Fruit fly (Drosophila melanogaster) whole organism, embryonic: ENCODE results near the gene Trs20.

Source experiments
- Abd-B ChIP-seq: fragments of 200-800 bp; sonication (Bioruptor generic); optimal IDR thresholded peaks from 2 replicates; lab custom pipeline; 2018; ENCODE audit warnings: missing biosample characterization, mild to moderate bottlenecking, missing genetic modification characterization, moderate library complexity
- Aef1 ChIP-seq: fragments of 200-800 bp; sonication (Bioruptor generic); IDR thresholded peaks from 3 replicates; pipeline ENCODE4 v1.3.6; 2022; ENCODE audit warnings: missing biosample characterization, missing genetic modification characterization
- Atf-2 ChIP-seq: fragments of 200-800 bp; sonication (Bioruptor generic); optimal IDR thresholded peaks from 2 replicates; lab custom pipeline; 2016; ENCODE audit warnings: missing biosample characterization, missing genetic modification characterization
- CG10543 ChIP-seq: fragments of 200-800 bp; sonication (Bioruptor generic); optimal IDR thresholded peaks from 3 replicates; lab custom pipeline; 2017; ENCODE audit warnings: missing biosample characterization, mild to moderate bottlenecking, missing genetic modification characterization, moderate library complexity
- CG13424 ChIP-seq: fragments of 200-800 bp; sonication (Bioruptor generic); optimal IDR thresholded peaks from 2 replicates; lab custom pipeline; 2019; ENCODE audit warnings: missing biosample characterization, mild to moderate bottlenecking, missing genetic modification characterization, moderate library complexity
- CG14014 ChIP-seq: fragments of 200-800 bp; sonication (Bioruptor generic); IDR thresholded peaks from 2 replicates; pipeline ENCODE4 v1.3.6; 2022; ENCODE audit warnings: missing biosample characterization, missing genetic modification characterization
- CG14667 ChIP-seq: fragments of 200-800 bp; sonication (Bioruptor generic); IDR thresholded peaks from 2 replicates; pipeline ENCODE4 v1.3.6; 2022; ENCODE audit warnings: missing biosample characterization, missing genetic modification characterization
- CG15514 ChIP-seq: fragments of 200-800 bp; sonication (Bioruptor generic); optimal IDR thresholded peaks from 3 replicates; lab custom pipeline; 2017; ENCODE audit warnings: missing biosample characterization, missing genetic modification characterization, mild to moderate bottlenecking, moderate library complexity, missing genetic modification reagents
- CG15696 ChIP-seq: fragments of 200-800 bp; sonication (Bioruptor generic); optimal IDR thresholded peaks from 2 replicates; lab custom pipeline; 2019; ENCODE audit warnings: missing biosample characterization, mild to moderate bottlenecking, missing genetic modification characterization, moderate library complexity
- CG16779 ChIP-seq: fragments of 200-800 bp; sonication (Bioruptor generic); IDR thresholded peaks from 2 replicates; pipeline ENCODE4 v1.3.6; 2022; ENCODE audit warnings: missing biosample characterization, missing genetic modification characterization
- CG17829 ChIP-seq: fragments of 200-800 bp; optimal IDR thresholded peaks from 2 replicates; lab custom pipeline; 2019; ENCODE audit warnings: missing biosample characterization, mild to moderate bottlenecking, missing genetic modification characterization, moderate library complexity
- CG1832 ChIP-seq: fragments of 200-800 bp; sonication (Bioruptor generic); optimal IDR thresholded peaks from 2 replicates; lab custom pipeline; 2017; ENCODE audit warnings: missing biosample characterization, mild to moderate bottlenecking, missing genetic modification characterization, inconsistent platforms
- CG3407 ChIP-seq: fragments of 200-800 bp; sonication (Bioruptor generic); optimal IDR thresholded peaks from 2 replicates; lab custom pipeline; 2018; ENCODE audit warnings: missing biosample characterization, mild to moderate bottlenecking, missing genetic modification characterization
- CG4282 ChIP-seq: fragments of 200-800 bp; sonication (Bioruptor generic); optimal IDR thresholded peaks from 2 replicates; lab custom pipeline; 2016; ENCODE audit warnings: missing biosample characterization, missing genetic modification characterization
- CG6654 ChIP-seq: fragments of 200-800 bp; sonication (Bioruptor generic); optimal IDR thresholded peaks from 2 replicates; lab custom pipeline; 2017; ENCODE audit warnings: missing biosample characterization, mild to moderate bottlenecking, missing genetic modification characterization
- CG6683 ChIP-seq: fragments of 200-800 bp; sonication (Bioruptor generic); optimal IDR thresholded peaks from 2 replicates; lab custom pipeline; 2017; ENCODE audit warnings: missing biosample characterization, mild to moderate bottlenecking, missing genetic modification characterization, missing genetic modification reagents
- CG9727 ChIP-seq: fragments of 200-800 bp; sonication (Bioruptor generic); optimal IDR thresholded peaks from 3 replicates; lab custom pipeline; 2017; ENCODE audit warnings: missing biosample characterization, mild to moderate bottlenecking, missing genetic modification characterization
- D19B ChIP-seq: fragments of 200-800 bp; sonication (Bioruptor generic); optimal IDR thresholded peaks from 2 replicates; lab custom pipeline; 2017; ENCODE audit warnings: missing biosample characterization, mild to moderate bottlenecking, missing genetic modification characterization
- Dad ChIP-seq: fragments of 200-800 bp; sonication (Bioruptor generic); optimal IDR thresholded peaks from 3 replicates; lab custom pipeline; 2016; ENCODE audit warnings: missing biosample characterization, missing genetic modification characterization
- Doc2 ChIP-seq: fragments of 200-800 bp; sonication (Bioruptor generic); IDR thresholded peaks from 2 replicates; pipeline ENCODE4 v1.3.6; 2022; ENCODE audit warnings: missing biosample characterization, missing genetic modification characterization
- Ets97D ChIP-seq: fragments of 200-800 bp; sonication (Bioruptor generic); optimal IDR thresholded peaks from 3 replicates; lab custom pipeline; 2016; ENCODE audit warnings: missing biosample characterization, missing genetic modification characterization
- HLH54F ChIP-seq: fragments of 200-800 bp; sonication (Bioruptor generic); optimal IDR thresholded peaks from 3 replicates; lab custom pipeline; 2016; ENCODE audit warnings: missing biosample characterization, missing genetic modification characterization
- HmgD ChIP-seq: fragments of 200-800 bp; sonication (Bioruptor generic); optimal IDR thresholded peaks from 3 replicates; lab custom pipeline; 2016; ENCODE audit warnings: missing biosample characterization, missing genetic modification characterization
- Hmr ChIP-seq: fragments of 200-800 bp; sonication (Bioruptor generic); optimal IDR thresholded peaks from 3 replicates; lab custom pipeline; 2017; ENCODE audit warnings: mild to moderate bottlenecking, missing biosample characterization, missing genetic modification reagents, missing genetic modification characterization
- Hr78 ChIP-seq, 2 experiments: fragments of 200-800 bp in 1 of 2; fragments of >200 bp in 1 of 2; sonication (Bioruptor generic) in 1 of 2; optimal IDR thresholded peaks; 2 replicates each; lab custom pipeline; 2017 to 2019; ENCODE audit warnings: missing biosample characterization in 2 of 2, missing genetic modification characterization in 2 of 2, mild to moderate bottlenecking in 1 of 2, moderate library complexity in 1 of 2
- Jarid2 ChIP-seq: fragments of 200-800 bp; sonication (Bioruptor generic); optimal IDR thresholded peaks from 3 replicates; lab custom pipeline; 2017; ENCODE audit warnings: mild to moderate bottlenecking, missing biosample characterization, missing genetic modification reagents, missing genetic modification characterization
- Med ChIP-seq: fragments of 200-800 bp; sonication (Bioruptor generic); peaks from one replicate; lab custom pipeline; 2016; ENCODE audit warnings: missing biosample characterization, missing genetic modification characterization, mild to moderate bottlenecking, inconsistent platforms, moderate library complexity
- Nf-YA ChIP-seq: fragments of 200-800 bp; sonication (Bioruptor generic); IDR thresholded peaks from 2 replicates; pipeline ENCODE4 v1.3.6; 2022; ENCODE audit warnings: missing biosample characterization, missing genetic modification characterization
- Sox102F ChIP-seq: fragments of 200-800 bp; sonication (Bioruptor generic); optimal IDR thresholded peaks from 2 replicates; lab custom pipeline; 2018; ENCODE audit warnings: missing biosample characterization, mild to moderate bottlenecking, missing genetic modification characterization, moderate library complexity
- Usf ChIP-seq: fragments of 200-800 bp; sonication (Bioruptor generic); optimal IDR thresholded peaks from 2 replicates; lab custom pipeline; 2017; ENCODE audit warnings: missing genotype, missing biosample characterization, missing genetic modification characterization
- croc ChIP-seq: fragments of 200-800 bp; sonication (Bioruptor generic); conservative IDR thresholded peaks from 3 replicates; pipeline ENCODE4 v1.3.6; 2022; ENCODE audit warnings: missing biosample characterization, missing genetic modification characterization
- crp ChIP-seq, 2 experiments: fragments of 200-800 bp; sonication (Bioruptor generic); optimal IDR thresholded peaks; 2 replicates in 1 of 2; 3 replicates in 1 of 2; lab custom pipeline; 2017; ENCODE audit warnings: missing biosample characterization in 2 of 2, missing genetic modification characterization in 2 of 2, mild to moderate bottlenecking in 1 of 2, moderate library complexity in 1 of 2
- cwo ChIP-seq: fragments of 200-800 bp; sonication (Bioruptor generic); optimal IDR thresholded peaks from 3 replicates; lab custom pipeline; 2017; ENCODE audit warnings: missing biosample characterization, missing genetic modification characterization, mild to moderate bottlenecking, moderate library complexity, missing genetic modification reagents
- exex ChIP-seq: fragments of 200-800 bp; sonication (Bioruptor generic); optimal IDR thresholded peaks from 4 replicates; lab custom pipeline; 2018; ENCODE audit warnings: missing biosample characterization, mild to moderate bottlenecking, missing genetic modification characterization, moderate library complexity
- gfzf ChIP-seq: fragments of 200-800 bp; sonication (Bioruptor generic); optimal IDR thresholded peaks from 2 replicates; lab custom pipeline; 2016; ENCODE audit warnings: missing biosample characterization, mild to moderate bottlenecking, missing genetic modification characterization, moderate library complexity
- insv ChIP-seq, 2 experiments: fragments of 200-800 bp; sonication (Bioruptor generic); optimal IDR thresholded peaks; 3 replicates each; lab custom pipeline; 2016 to 2018; ENCODE audit warnings: missing biosample characterization in 2 of 2, missing genetic modification characterization in 2 of 2
- knrl ChIP-seq: fragments of 200-800 bp; sonication (Bioruptor generic); IDR thresholded peaks from 3 replicates; pipeline ENCODE4 v1.3.6; 2022; ENCODE audit warnings: missing biosample characterization, missing genetic modification characterization; ENCODE audit not compliant: partially characterized antibody
- mld ChIP-seq: fragments of 200-800 bp; sonication (Bioruptor generic); IDR thresholded peaks from 3 replicates; pipeline ENCODE4 v1.3.6; 2022; ENCODE audit warnings: missing biosample characterization, missing genetic modification characterization; ENCODE audit not compliant: partially characterized antibody
- nmo ChIP-seq: fragments of 200-800 bp; sonication (Bioruptor generic); optimal IDR thresholded peaks from 2 replicates; lab custom pipeline; 2018; ENCODE audit warnings: missing biosample characterization, mild to moderate bottlenecking, missing genetic modification characterization, moderate library complexity
- ranshi ChIP-seq: fragments of 200-800 bp; sonication (Bioruptor generic); IDR thresholded peaks from 2 replicates; pipeline ENCODE4 v1.3.6; 2022; ENCODE audit warnings: missing biosample characterization, missing genetic modification characterization
- salm ChIP-seq: fragments of 200-800 bp; sonication (Bioruptor generic); optimal IDR thresholded peaks from 2 replicates; lab custom pipeline; 2018; ENCODE audit warnings: missing biosample characterization, mild to moderate bottlenecking, missing genetic modification characterization
- sens ChIP-seq: fragments of 200-800 bp; sonication (Bioruptor generic); peaks from one replicate; lab custom pipeline; 2016; ENCODE audit warnings: missing biosample characterization, missing genetic modification characterization
- slbo ChIP-seq: fragments of 200-800 bp; sonication (Bioruptor generic); IDR thresholded peaks from 2 replicates; pipeline ENCODE4 v1.3.6; 2022; ENCODE audit warnings: missing biosample characterization, missing genetic modification characterization
- slou ChIP-seq: fragments of 200-800 bp; sonication (Bioruptor generic); optimal IDR thresholded peaks from 3 replicates; lab custom pipeline; 2016; ENCODE audit warnings: missing biosample characterization, missing genetic modification characterization
- ttk ChIP-seq: fragments of 200-800 bp; sonication (Bioruptor generic); IDR thresholded peaks from 2 replicates; pipeline ENCODE4 v2.1.2; 2022; ENCODE audit warnings: missing biosample characterization, missing genetic modification characterization
- tup ChIP-seq: fragments of 200-800 bp; sonication (Bioruptor generic); optimal IDR thresholded peaks from 2 replicates; lab custom pipeline; 2016; ENCODE audit warnings: missing biosample characterization, mild to moderate bottlenecking, missing genetic modification characterization, moderate library complexity
- wor ChIP-seq: fragments of 200-800 bp; sonication (Bioruptor generic); IDR thresholded peaks from 2 replicates; pipeline ENCODE4 v1.3.6; 2022; ENCODE audit warnings: missing biosample characterization, missing genetic modification characterization
- zfh1 ChIP-seq: fragments of 200-800 bp; sonication (Bioruptor generic); IDR thresholded peaks from 3 replicates; pipeline ENCODE4 v1.3.6; 2022; ENCODE audit warnings: missing biosample characterization, missing genetic modification characterization

The Trs20 gene

dm6 chr3L:16161847-16162556 lies 30.6 kb upstream of the Trs20 start (continued):
- TF ChIP-seq gfzf (no peak), knrl (GFP tag; lab: Robert Waterston, UW) (no peak), slou (GFP tag; lab: Kevin White, UChicago) (no peak), slbo (GFP tag; lab: Robert Waterston, UW) (peak; percentile 75), CG16779 (GFP tag; lab: Robert Waterston, UW) (no peak), nmo (GFP tag; lab: Kevin White, UChicago) (peak; percentile 66), Sox102F (GFP tag; lab: Kevin White, UChicago) (peak; percentile 72), CG17829 (tag; lab: Kevin White, UChicago) (peak; percentile 58), Dad (GFP tag; lab: Kevin White, UChicago) (peak; percentile 45), CG6683 (GFP tag; lab: Kevin White, UChicago) (peak; percentile 52), CG9727 (peak; percentile 69), HLH54F (GFP tag; lab: Kevin White, UChicago) (peak; percentile 74), CG14014 (peak; percentile 55), cwo (GFP tag; lab: Kevin White, UChicago) (peak; percentile 86), Usf (GFP tag; lab: Kevin White, UChicago) (peak; percentile 42), zfh1 (peak; percentile 40; the same call in 1 of the 3 replicates), D19B (peak; percentile 62), CG13424 (tag; lab: Kevin White, UChicago) (peak; percentile 85), Med (peak; percentile 82), ttk (GFP tag; lab: Robert Waterston, UW) (peak; percentile 60), sens (GFP tag; lab: Kevin White, UChicago) (peak; percentile 87), insv (GFP tag; optimal IDR thresholded peaks at IDR 0.05; lab: Kevin White, UChicago) (peak in 1 of 2 experiments; percentile 9), CG15696 (tag; lab: Kevin White, UChicago) (no peak), Atf-2 (peak; percentile 48), Hmr (GFP tag; lab: Kevin White, UChicago) (peak; percentile 82), CG1832 (GFP tag; lab: Kevin White, UChicago) (peak; percentile 72), Nf-YA (GFP tag; lab: Robert Waterston, UW) (no peak), CG14667 (no peak), Doc2 (GFP tag; lab: Robert Waterston, UW) (no peak), Ets97D (GFP tag; lab: Kevin White, UChicago) (no peak), wor (no peak), Jarid2 (GFP tag; lab: Kevin White, UChicago) (peak; percentile 11), CG6654 (GFP tag; lab: Kevin White, UChicago) (no peak), mld (GFP tag; lab: Robert Waterston, UW) (no peak), CG10543 (GFP tag; lab: Kevin White, UChicago) (peak; percentile 79), Aef1 (GFP tag; lab: Robert Waterston, UW) (no peak; the same call in 1 of the 3 replicates), tup (GFP tag; lab: Kevin White, UChicago) (no peak), exex (tag; lab: Kevin White, UChicago) (no peak), ranshi (GFP tag; lab: Robert Waterston, UW) (no peak), CG4282 (GFP tag; lab: Kevin White, UChicago) (peak; percentile 47), CG15514 (GFP tag; lab: Kevin White, UChicago) (peak; percentile 61), croc (peak; percentile 29; the same call in 2 of the 3 replicates), Hr78 (GFP tag; optimal IDR thresholded peaks at IDR 0.05; lab: Kevin White, UChicago) (peak in 1 of 2 experiments; percentile 49), HmgD (GFP tag; lab: Kevin White, UChicago) (peak; percentile 5), salm (tag; lab: Kevin White, UChicago) (peak; percentile 48), CG3407 (GFP tag; lab: Kevin White, UChicago) (peak; percentile 2), crp (GFP tag; optimal IDR thresholded peaks at IDR 0.05; lab: Kevin White, UChicago) (peak in 1 of 2 experiments; percentile 16), Abd-B (GFP tag; lab: Kevin White, UChicago) (no peak)
